Worm (Caenorhabditis elegans) whole organism, L3 larva: ENCODE measurements around the gene ubc-15.

Experiments
- R02D3.7 ChIP-seq: fragments of 150-350 bp; optimal IDR thresholded peaks from 2 replicates; lab custom pipeline; 2014; ENCODE audit warnings: missing biosample characterization, missing genetic modification characterization
- ZK546.5 ChIP-seq: sonication (generic microtip); optimal IDR thresholded peaks from 2 replicates; lab custom pipeline; 2017; ENCODE audit warnings: missing biosample characterization, missing genetic modification characterization
- aly-2 ChIP-seq: fragments of 150-350 bp; optimal IDR thresholded peaks from 2 replicates; lab custom pipeline; 2014; ENCODE audit warnings: missing biosample characterization, missing genetic modification characterization
- ama-1 ChIP-seq: fragments of 150-350 bp; optimal IDR thresholded peaks from 2 replicates; lab custom pipeline; 2018
- ceh-16 ChIP-seq: sonication (generic microtip); optimal IDR thresholded peaks from 2 replicates; lab custom pipeline; 2017; ENCODE audit warnings: missing biosample characterization, missing genetic modification characterization
- ceh-28 ChIP-seq: fragments of 150-350 bp; optimal IDR thresholded peaks from 2 replicates; lab custom pipeline; 2014; ENCODE audit warnings: missing biosample characterization, missing genetic modification reagents, missing genetic modification characterization
- ceh-82 ChIP-seq: fragments of 150-350 bp; optimal IDR thresholded peaks from 2 replicates; lab custom pipeline; 2014; ENCODE audit warnings: missing biosample characterization, missing genetic modification characterization
- ceh-9 ChIP-seq: sonication (generic microtip); optimal IDR thresholded peaks from 2 replicates; lab custom pipeline; 2018; ENCODE audit warnings: missing biosample characterization, missing genetic modification characterization
- daf-12 ChIP-seq: fragments of 150-350 bp; optimal IDR thresholded peaks from 2 replicates; lab custom pipeline; 2014; ENCODE audit warnings: missing biosample characterization, missing genetic modification reagents, missing genetic modification characterization
- egl-27 ChIP-seq: sonication (generic microtip); optimal IDR thresholded peaks from 4 replicates; lab custom pipeline; 2017; ENCODE audit warnings: missing biosample characterization, missing genetic modification reagents, missing genetic modification characterization
- egl-5 ChIP-seq: fragments of 150-350 bp; optimal IDR thresholded peaks from 2 replicates; lab custom pipeline; 2017; ENCODE audit warnings: missing biosample characterization, missing genetic modification reagents, missing genetic modification characterization, inconsistent platforms
- elt-1 ChIP-seq: fragments of 150-350 bp; optimal IDR thresholded peaks from 2 replicates; lab custom pipeline; 2014; ENCODE audit warnings: missing biosample characterization, missing genetic modification characterization
- elt-2 ChIP-seq: sonication (generic microtip); optimal IDR thresholded peaks from 2 replicates; lab custom pipeline; 2016; ENCODE audit warnings: missing genetic modification reagents, mild to moderate bottlenecking, missing genetic modification characterization, missing compliant biosample characterization
- elt-3 ChIP-seq, 3 experiments: fragments of 150-350 bp in 1 of 3; sonication (generic microtip) in 2 of 3; optimal IDR thresholded peaks; 2 replicates in 2 of 3; 4 replicates in 1 of 3; lab custom pipeline; 2014 to 2017; ENCODE audit warnings: missing biosample characterization in 3 of 3, missing genetic modification characterization in 3 of 3
- eor-1 ChIP-seq, 2 experiments: fragments of 150-350 bp; optimal IDR thresholded peaks; 2 replicates each; lab custom pipeline; 2014 to 2018; ENCODE audit warnings: missing biosample characterization in 2 of 2, missing genetic modification characterization in 2 of 2
- fkh-10 ChIP-seq: sonication (generic microtip); optimal IDR thresholded peaks from 2 replicates; lab custom pipeline; 2017; ENCODE audit warnings: missing biosample characterization, missing genetic modification reagents, missing genetic modification characterization
- fkh-2 ChIP-seq: fragments of 150-350 bp; optimal IDR thresholded peaks from 2 replicates; lab custom pipeline; 2014; ENCODE audit warnings: missing biosample characterization, missing genetic modification reagents, missing genetic modification characterization
- fos-1 ChIP-seq: fragments of 150-350 bp; optimal IDR thresholded peaks from 2 replicates; lab custom pipeline; 2014; ENCODE audit warnings: missing biosample characterization, missing genetic modification characterization
- hmg-11 ChIP-seq: sonication (generic microtip); optimal IDR thresholded peaks from 2 replicates; lab custom pipeline; 2016; ENCODE audit warnings: missing genetic modification characterization, missing compliant biosample characterization
- jun-1 ChIP-seq: fragments of 150-350 bp; optimal IDR thresholded peaks from 2 replicates; lab custom pipeline; 2014; ENCODE audit warnings: missing biosample characterization, missing genetic modification reagents, missing genetic modification characterization
- lin-15B ChIP-seq: fragments of 150-350 bp; optimal IDR thresholded peaks from 2 replicates; lab custom pipeline; 2014; ENCODE audit warnings: missing biosample characterization, missing genetic modification characterization
- lin-39 ChIP-seq: fragments of 150-350 bp; optimal IDR thresholded peaks from 2 replicates; lab custom pipeline; 2018; ENCODE audit warnings: missing biosample characterization, missing genetic modification reagents, missing genetic modification characterization
- lsy-12 ChIP-seq: sonication (generic microtip); optimal IDR thresholded peaks from 2 replicates; lab custom pipeline; 2016; ENCODE audit warnings: mild to moderate bottlenecking, missing genetic modification characterization, missing compliant biosample characterization
- mdl-1 ChIP-seq: fragments of 150-350 bp; optimal IDR thresholded peaks from 2 replicates; lab custom pipeline; 2014; ENCODE audit warnings: missing biosample characterization, missing genetic modification characterization
- mml-1 ChIP-seq: fragments of 150-350 bp; sonication (generic microtip); optimal IDR thresholded peaks from 3 replicates; lab custom pipeline; 2014; ENCODE audit warnings: missing biosample characterization, missing genetic modification characterization
- nfya-1 ChIP-seq: sonication (generic microtip); optimal IDR thresholded peaks from 2 replicates; lab custom pipeline; 2017; ENCODE audit warnings: missing genetic modification characterization, mild to moderate bottlenecking, missing compliant biosample characterization, antibody characterized with exemption, moderate library complexity; ENCODE audit not compliant: insufficient read depth
- nhr-11 ChIP-seq: fragments of 150-350 bp; optimal IDR thresholded peaks from 2 replicates; lab custom pipeline; 2014; ENCODE audit warnings: missing biosample characterization, missing genetic modification characterization
- nhr-12 ChIP-seq: fragments of 150-350 bp; optimal IDR thresholded peaks from 2 replicates; lab custom pipeline; 2014; ENCODE audit warnings: missing biosample characterization, missing genetic modification characterization
- nhr-23 ChIP-seq: fragments of 150-350 bp; optimal IDR thresholded peaks from 2 replicates; lab custom pipeline; 2014; ENCODE audit warnings: missing biosample characterization, missing genetic modification reagents, missing genetic modification characterization
- nhr-237 ChIP-seq: fragments of 150-350 bp; optimal IDR thresholded peaks from 2 replicates; lab custom pipeline; 2014; ENCODE audit warnings: missing biosample characterization, missing genetic modification characterization
- nhr-25 ChIP-seq: sonication (generic microtip); optimal IDR thresholded peaks from 2 replicates; lab custom pipeline; 2017; ENCODE audit warnings: missing biosample characterization, missing genetic modification characterization
- nhr-28 ChIP-seq: fragments of 150-350 bp; optimal IDR thresholded peaks from 2 replicates; lab custom pipeline; 2014; ENCODE audit warnings: missing biosample characterization, missing genetic modification characterization
- nhr-43 ChIP-seq: sonication (generic microtip); optimal IDR thresholded peaks from 2 replicates; lab custom pipeline; 2016; ENCODE audit warnings: mild to moderate bottlenecking, missing genetic modification characterization, missing compliant biosample characterization; ENCODE audit not compliant: poor library complexity, severe bottlenecking
- nhr-67 ChIP-seq: fragments of 150-350 bp; optimal IDR thresholded peaks from 2 replicates; lab custom pipeline; 2014; ENCODE audit warnings: missing biosample characterization, missing genetic modification characterization
- nhr-76 ChIP-seq: fragments of 150-350 bp; sonication (generic microtip); optimal IDR thresholded peaks from 5 replicates; lab custom pipeline; 2014; ENCODE audit warnings: missing biosample characterization, missing genetic modification characterization
- nhr-77 ChIP-seq: fragments of 150-350 bp; optimal IDR thresholded peaks from 2 replicates; lab custom pipeline; 2014; ENCODE audit warnings: missing biosample characterization, missing genetic modification characterization
- pha-4 ChIP-seq: fragments of 150-350 bp; optimal IDR thresholded peaks from 2 replicates; lab custom pipeline; 2014; ENCODE audit warnings: missing biosample characterization, missing genetic modification reagents, missing genetic modification characterization
- pqm-1 ChIP-seq: fragments of 150-350 bp; optimal IDR thresholded peaks from 2 replicates; lab custom pipeline; 2017; ENCODE audit warnings: missing biosample characterization, missing genetic modification characterization, inconsistent platforms
- sea-2 ChIP-seq: fragments of 150-350 bp; sonication (generic microtip); optimal IDR thresholded peaks from 4 replicates; lab custom pipeline; 2014; ENCODE audit warnings: missing biosample characterization, missing genetic modification reagents, missing genetic modification characterization
- skn-1 ChIP-seq: fragments of 150-350 bp; optimal IDR thresholded peaks from 2 replicates; lab custom pipeline; 2014; ENCODE audit warnings: missing biosample characterization, missing genetic modification characterization
- snpc-4 ChIP-seq: fragments of 150-350 bp; optimal IDR thresholded peaks from 2 replicates; lab custom pipeline; 2014; ENCODE audit warnings: missing biosample characterization, missing genetic modification characterization
- tbx-2 ChIP-seq: sonication (generic microtip); optimal IDR thresholded peaks from 2 replicates; lab custom pipeline; 2016; ENCODE audit warnings: mild to moderate bottlenecking, missing genetic modification characterization, missing compliant biosample characterization
- unc-39 ChIP-seq: sonication (generic microtip); optimal IDR thresholded peaks from 4 replicates; lab custom pipeline; 2017; ENCODE audit warnings: missing biosample characterization, missing genetic modification characterization
- unc-62 ChIP-seq: fragments of 150-350 bp; sonication (generic microtip); optimal IDR thresholded peaks from 4 replicates; lab custom pipeline; 2014; ENCODE audit warnings: missing biosample characterization, missing genetic modification reagents, missing genetic modification characterization
- zag-1 ChIP-seq: fragments of 150-350 bp; optimal IDR thresholded peaks from 2 replicates; lab custom pipeline; 2014; ENCODE audit warnings: missing biosample characterization, missing genetic modification characterization
- ztf-11 ChIP-seq: fragments of 150-350 bp; optimal IDR thresholded peaks from 2 replicates; lab custom pipeline; 2014; ENCODE audit warnings: missing biosample characterization, missing genetic modification characterization
- ztf-4 ChIP-seq: fragments of 150-350 bp; optimal IDR thresholded peaks from 2 replicates; lab custom pipeline; 2014; ENCODE audit warnings: missing biosample characterization, missing genetic modification characterization

ubc-15 gene

ce11 chrII:2888957-2889630 is 24.3 kb downstream of the ubc-15 start, which contains the start of gene pinn-1:
TSS of gene pinn-1 (minus strand) at chrII:2889007.
- TF ChIP-seq egl-5 (peak; percentile 73), ZK546.5 (tag; lab: Kevin White, UChicago) (no peak), lin-15B (peak; percentile 97), ceh-9 (tag; lab: Kevin White, UChicago) (no peak), fkh-2 (no peak), fkh-10 (GFP tag; lab: Kevin White, UChicago) (peak; percentile 47), nhr-11 (no peak), zag-1 (no peak), unc-62 (GFP tag; lab: Kevin White, UChicago) (no peak), nhr-237 (tag; lab: Kevin White, UChicago) (no peak), elt-3 (tag; optimal IDR thresholded peaks at IDR 0.05; lab: Kevin White, UChicago) (no peak), skn-1 (peak; percentile 48), nfya-1 (peak; percentile 80), R02D3.7 (tag; lab: Kevin White, UChicago) (peak; percentile 21), nhr-43 (tag; lab: Kevin White, UChicago) (peak; percentile 95), ceh-82 (tag; lab: Kevin White, UChicago) (peak; percentile 84), sea-2 (no peak), elt-2 (tag; lab: Kevin White, UChicago) (peak; percentile 41), ama-1 (lab: Kevin White, UChicago) (peak; percentile 33), mdl-1 (tag; lab: Kevin White, UChicago) (no peak), jun-1 (tag; lab: Kevin White, UChicago) (peak; percentile 40), daf-12 (tag; lab: Kevin White, UChicago) (no peak), mml-1 (tag; lab: Kevin White, UChicago) (no peak), ztf-11 (tag; lab: Kevin White, UChicago) (no peak), pqm-1 (tag; lab: Kevin White, UChicago) (peak; percentile 36), nhr-12 (no peak), aly-2 (tag; lab: Kevin White, UChicago) (no peak), nhr-67 (tag; lab: Kevin White, UChicago) (no peak), pha-4 (tag; lab: Kevin White, UChicago) (peak; percentile 90), fos-1 (no peak), nhr-25 (peak; percentile 64), lsy-12 (peak; percentile 86), unc-39 (no peak), tbx-2 (tag; lab: Kevin White, UChicago) (peak; percentile 58), nhr-77 (tag; lab: Kevin White, UChicago) (peak; percentile 9), ceh-28 (tag; lab: Kevin White, UChicago) (peak; percentile 88), lin-39 (tag; lab: Kevin White, UChicago) (peak; percentile 90), egl-27 (tag; lab: Kevin White, UChicago) (peak; percentile 28), ztf-4 (tag; lab: Kevin White, UChicago) (peak; percentile 36), eor-1 (tag; optimal IDR thresholded peaks at IDR 0.05; lab: Kevin White, UChicago) (no peak), hmg-11 (tag; lab: Kevin White, UChicago) (peak; percentile 54), nhr-28 (tag; lab: Kevin White, UChicago) (no peak), elt-1 (tag; lab: Kevin White, UChicago) (peak; percentile 5), nhr-76 (tag; lab: Kevin White, UChicago) (no peak), snpc-4 (tag; lab: Kevin White, UChicago) (peak; percentile 77), ceh-16 (tag; lab: Kevin White, UChicago) (no peak), nhr-23 (tag; lab: Kevin White, UChicago) (peak; percentile 89)
- TF ChIP-seq, all 47 proteins: peak for 25
